Fruit fly (Drosophila melanogaster): ENCODE measurements around the gene CG18787.

CG18787 gene

DNA sequence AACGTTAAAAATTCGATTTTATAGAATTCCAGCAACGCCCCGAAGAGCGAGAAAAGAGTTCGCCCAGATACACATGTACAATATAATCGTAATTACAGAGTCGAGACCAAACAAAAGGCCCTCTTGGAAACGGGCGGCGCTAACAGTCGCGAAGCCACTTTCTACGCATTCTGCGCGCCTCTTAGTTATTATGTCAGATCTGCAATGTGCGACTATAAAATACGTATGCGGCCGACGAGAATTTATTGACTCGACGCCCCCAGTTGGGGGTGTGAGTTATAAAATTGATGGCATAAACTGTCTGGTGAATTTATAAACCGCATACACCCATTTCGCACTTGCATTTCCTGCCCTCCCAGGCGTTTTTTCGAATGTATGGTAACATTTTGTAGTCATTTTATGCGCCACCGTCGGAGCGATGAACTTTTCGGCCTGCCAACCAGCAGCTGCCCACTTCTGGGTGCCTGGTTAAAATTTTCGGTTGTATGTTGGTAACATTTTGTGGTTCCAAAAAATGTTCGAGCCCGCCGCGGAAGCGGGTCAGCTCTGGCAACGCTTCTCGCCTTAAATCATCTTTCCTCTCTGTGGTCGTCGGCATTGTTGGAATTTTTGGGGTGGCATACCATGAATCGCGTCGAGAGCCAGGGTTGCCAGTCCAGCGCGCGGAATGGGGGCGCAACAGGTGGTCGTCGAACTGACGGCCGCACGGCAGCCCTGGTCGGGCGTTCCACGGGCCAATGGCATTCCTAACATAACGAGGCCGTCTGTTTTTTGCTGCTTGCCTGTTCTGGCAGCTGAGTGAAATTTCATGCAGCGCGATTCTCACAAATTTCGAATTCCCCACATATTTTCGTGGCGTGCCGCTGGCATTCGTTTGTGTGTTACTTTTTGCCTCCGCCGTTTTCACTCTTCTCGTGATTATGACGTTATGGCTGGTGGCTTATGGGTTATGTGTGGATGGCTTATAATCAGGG is 12.8 kb upstream of the CG18787 start (continued):
- peak; percentile 12 for TF ChIP-seq CG16815 (GFP tag; optimal IDR thresholded peaks at IDR 0.05)
- TF ChIP-seq B-H1 (GFP tag; IDR thresholded peaks at IDR 0.05): no peak
- no peak for TF ChIP-seq CG3847 (GFP tag; IDR thresholded peaks at IDR 0.05)
- peak; percentile 77 for TF ChIP-seq cad (GFP tag; optimal IDR thresholded peaks at IDR 0.05)
- peak; percentile 48 for TF ChIP-seq gcm2 (GFP tag; optimal IDR thresholded peaks at IDR 0.05)
- TF ChIP-seq CG6854 (GFP tag; optimal IDR thresholded peaks at IDR 0.05): peak; percentile 39
- peak; percentile 26 for TF ChIP-seq CG12942 (GFP tag; optimal IDR thresholded peaks at IDR 0.05)
- TF ChIP-seq Dp (GFP tag; optimal IDR thresholded peaks at IDR 0.05): peak; percentile 41
- TF ChIP-seq Max (GFP tag; optimal IDR thresholded peaks at IDR 0.05): peak; percentile 34
- peak; percentile 74 for TF ChIP-seq Deaf1 (tag; optimal IDR thresholded peaks at IDR 0.05)
- no peak for TF ChIP-seq CG6175 (GFP tag; IDR thresholded peaks at IDR 0.05)
- no peak for TF ChIP-seq CG10366 (GFP tag; IDR thresholded peaks at IDR 0.05)
- peak; percentile 63 for TF ChIP-seq CG12744 (GFP tag; optimal IDR thresholded peaks at IDR 0.05)
- peak; percentile 40 for TF ChIP-seq CG12299 (tag; optimal IDR thresholded peaks at IDR 0.05)
- peak; percentile 44 for TF ChIP-seq CG1832 (GFP tag; optimal IDR thresholded peaks at IDR 0.05)
- no peak for TF ChIP-seq CG11247 (GFP tag; IDR thresholded peaks at IDR 0.05)
- TF ChIP-seq Myb (GFP tag; optimal IDR thresholded peaks at IDR 0.05): peak; percentile 56
- TF ChIP-seq fu2 (GFP tag; optimal IDR thresholded peaks at IDR 0.05): peak; percentile 58
- TF ChIP-seq Ets97D (GFP tag; optimal IDR thresholded peaks at IDR 0.05): peak; percentile 76
- TF ChIP-seq az2 (GFP tag; optimal IDR thresholded peaks at IDR 0.05): peak; percentile 69
- TF ChIP-seq CG14050 (GFP tag; IDR thresholded peaks at IDR 0.05): no peak
- peak; percentile 80 for TF ChIP-seq jumu (GFP tag; optimal IDR thresholded peaks at IDR 0.05)
- peak; percentile 72 to 94 for TF ChIP-seq Pdp1 (GFP tag; optimal IDR thresholded peaks at IDR 0.05)
- peak; percentile 100 for TF ChIP-seq abd-A (tag; optimal IDR thresholded peaks at IDR 0.05)
- TF ChIP-seq Atf-2 (GFP tag; optimal IDR thresholded peaks at IDR 0.05): peak; percentile 57
- no peak for TF ChIP-seq dan (GFP tag; IDR thresholded peaks at IDR 0.05)
- TF ChIP-seq CG2202 (tag; optimal IDR thresholded peaks at IDR 0.05): peak; percentile 24
- no peak for TF ChIP-seq Sox100B (GFP tag; optimal IDR thresholded peaks at IDR 0.05)
- no peak for TF ChIP-seq CG31224 (GFP tag; IDR thresholded peaks at IDR 0.05)
- TF ChIP-seq HmgZ (tag; optimal IDR thresholded peaks at IDR 0.05): peak; percentile 94
- TF ChIP-seq onecut (GFP tag; IDR thresholded peaks at IDR 0.05): peak; percentile 84
- TF ChIP-seq CG2116 (GFP tag; optimal IDR thresholded peaks at IDR 0.05): peak; percentile 21
- no peak for TF ChIP-seq psq (GFP tag; optimal IDR thresholded peaks at IDR 0.05)
- peak; percentile 41 for TF ChIP-seq da (GFP tag; optimal IDR thresholded peaks at IDR 0.05)
- TF ChIP-seq Dek (tag; optimal IDR thresholded peaks at IDR 0.05): peak; percentile 60
- peak; percentile 91 for TF ChIP-seq Gug (GFP tag; IDR thresholded peaks at IDR 0.05)
- TF ChIP-seq aop (GFP tag; IDR thresholded peaks at IDR 0.05): no peak
- TF ChIP-seq dpn (GFP tag; optimal IDR thresholded peaks at IDR 0.05): peak; percentile 76 to 81
- TF ChIP-seq ham (GFP tag; IDR thresholded peaks at IDR 0.05): no peak
- TF ChIP-seq CG42726 (GFP tag; IDR thresholded peaks at IDR 0.05; ENCODE audit: partially characterized antibody): no peak
- TF ChIP-seq lov (optimal IDR thresholded peaks at IDR 0.05): no peak
- no peak for TF ChIP-seq lov (GFP tag; IDR thresholded peaks at IDR 0.05)
- peak; percentile 66 for TF ChIP-seq ATbp (GFP tag; optimal IDR thresholded peaks at IDR 0.05)
- TF ChIP-seq CG7556 (GFP tag; optimal IDR thresholded peaks at IDR 0.05): peak; percentile 81
- no peak for TF ChIP-seq Tbp (GFP tag; optimal IDR thresholded peaks at IDR 0.05)
- TF ChIP-seq CG5953 (GFP tag; IDR thresholded peaks at IDR 0.05): no peak
- peak in 1 of 2 experiments; percentile 93 for TF ChIP-seq Hr78 (GFP tag; optimal IDR thresholded peaks at IDR 0.05)
- TF ChIP-seq D19A (tag; optimal IDR thresholded peaks at IDR 0.05): peak; percentile 67
- no peak for TF ChIP-seq Dll (GFP tag; IDR thresholded peaks at IDR 0.05; ENCODE audit: partially characterized antibody)

Measured in whole organism, embryonic.